Worm (Caenorhabditis elegans) whole organism, early embryonic: ENCODE measurements around the gene T20D4.3.

Source experiments
- B0310.2 ChIP-seq: sonication (generic microtip); optimal IDR thresholded peaks from 2 replicates; lab custom pipeline; 2016; ENCODE audit warnings: mild to moderate bottlenecking, missing genetic modification characterization, missing compliant biosample characterization
- F13C5.2 ChIP-seq: sonication (generic microtip); optimal IDR thresholded peaks from 2 replicates; lab custom pipeline; 2017; ENCODE audit warnings: mild to moderate bottlenecking, missing genetic modification characterization, inconsistent platforms, missing compliant biosample characterization
- ama-1 ChIP-seq: fragments of 150-350 bp; optimal IDR thresholded peaks from 2 replicates; lab custom pipeline; 2014
- flt-1 ChIP-seq: fragments of 200-800 bp; sonication (Bioruptor generic); IDR thresholded peaks from 2 replicates; pipeline ENCODE4 v1.3.6; 2022; ENCODE audit warnings: missing genetic modification characterization, missing compliant biosample characterization
- hmbx-1 ChIP-seq: sonication (generic microtip); optimal IDR thresholded peaks from 2 replicates; lab custom pipeline; 2016; ENCODE audit warnings: mild to moderate bottlenecking, missing genetic modification characterization, missing compliant biosample characterization
- hmg-4 ChIP-seq: fragments of 200-800 bp; sonication (Bioruptor generic); optimal IDR thresholded peaks from 2 replicates; lab custom pipeline; 2018; ENCODE audit warnings: mild to moderate bottlenecking, missing genetic modification characterization, missing compliant biosample characterization
- hnd-1 ChIP-seq: sonication (generic microtip); optimal IDR thresholded peaks from 2 replicates; lab custom pipeline; 2016; ENCODE audit warnings: missing genetic modification characterization, missing compliant biosample characterization
- sea-1 ChIP-seq: fragments of 200-800 bp; sonication (Bioruptor generic); conservative IDR thresholded peaks from 2 replicates; pipeline ENCODE4 v1.3.6; 2022; ENCODE audit warnings: missing genetic modification characterization, missing compliant biosample characterization

DNA sequence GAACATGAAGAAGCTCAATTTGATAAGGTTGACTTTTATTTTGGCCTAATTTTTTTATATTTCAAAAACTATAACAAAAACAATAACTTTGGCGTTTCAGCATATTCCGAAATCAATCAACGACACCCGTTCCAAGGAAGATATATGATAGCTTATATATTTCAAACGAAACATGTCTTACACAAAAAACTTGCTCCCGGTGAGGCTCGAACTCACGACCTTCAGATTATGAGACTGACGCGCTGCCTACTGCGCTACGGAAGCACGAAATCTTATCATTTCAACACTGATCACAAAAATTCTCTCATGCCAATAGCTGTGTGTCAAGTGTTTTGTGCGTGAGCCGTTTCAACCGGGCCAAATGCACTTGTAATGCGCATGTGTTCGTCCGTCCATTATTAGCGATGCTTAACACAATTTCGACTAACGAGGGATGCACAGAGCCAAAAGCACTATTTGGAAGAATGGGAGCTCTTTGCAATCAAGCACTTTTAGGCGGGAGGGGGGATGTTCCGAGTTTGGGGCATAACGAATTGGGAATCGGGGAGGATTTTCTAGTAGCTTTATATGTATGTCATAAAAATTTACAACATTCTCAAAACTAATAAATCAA is 37.2 kb downstream of the T20D4.3 start:
- no peak for TF ChIP-seq hnd-1 (tag; lab: Kevin White, UChicago)
- no peak for TF ChIP-seq B0310.2
- no peak for TF ChIP-seq flt-1 (GFP tag; lab: Robert Waterston, UW)
- no peak for TF ChIP-seq ama-1
- TF ChIP-seq F13C5.2 (tag; lab: Kevin White, UChicago) = no peak
- no peak for TF ChIP-seq hmg-4
- no peak for TF ChIP-seq hmbx-1 (tag; lab: Kevin White, UChicago)
- no peak for TF ChIP-seq sea-1 (GFP tag; lab: Robert Waterston, UW)
